Fruit fly (Drosophila melanogaster) whole organism, embryonic: Measurements from ENCODE around the gene slpr.

Experiments used
- Asciz ChIP-seq: fragments of 200-800 bp; sonication (Bioruptor generic); optimal IDR thresholded peaks from 2 replicates; lab custom pipeline; 2017; ENCODE audit warnings: missing biosample characterization, mild to moderate bottlenecking, missing genetic modification characterization, missing genetic modification reagents
- C15 ChIP-seq: fragments of 200-800 bp; sonication (Bioruptor generic); IDR thresholded peaks from 3 replicates; pipeline ENCODE4 v1.3.6; 2022; ENCODE audit warnings: missing biosample characterization, missing genetic modification characterization
- CG10565 ChIP-seq: fragments of 200-800 bp; sonication (Bioruptor generic); optimal IDR thresholded peaks from 3 replicates; lab custom pipeline; 2016; ENCODE audit warnings: missing biosample characterization, mild to moderate bottlenecking, missing genetic modification characterization
- CG11695 ChIP-seq: fragments of 200-800 bp; sonication (Bioruptor generic); IDR thresholded peaks from 3 replicates; pipeline ENCODE4 v1.3.6; 2022; ENCODE audit warnings: missing biosample characterization, missing genetic modification characterization
- CG13775 ChIP-seq: fragments of 200-800 bp; sonication (Bioruptor generic); optimal IDR thresholded peaks from 3 replicates; lab custom pipeline; 2017; ENCODE audit warnings: missing biosample characterization, mild to moderate bottlenecking, missing genetic modification characterization
- CG15011 ChIP-seq: fragments of 200-800 bp; sonication (Bioruptor generic); optimal IDR thresholded peaks from 3 replicates; lab custom pipeline; 2018; ENCODE audit warnings: missing biosample characterization, mild to moderate bottlenecking, missing genetic modification characterization
- CG15073 ChIP-seq: fragments of 200-800 bp; sonication (Bioruptor generic); optimal IDR thresholded peaks from 2 replicates; lab custom pipeline; 2016; ENCODE audit warnings: missing biosample characterization, missing genetic modification characterization
- CG15601 ChIP-seq: fragments of 200-800 bp; sonication (Bioruptor generic); optimal IDR thresholded peaks from 3 replicates; lab custom pipeline; 2019; ENCODE audit warnings: missing biosample characterization, mild to moderate bottlenecking, missing genetic modification characterization, moderate library complexity
- CG16863 ChIP-seq: fragments of 200-800 bp; sonication (Bioruptor generic); optimal IDR thresholded peaks from 3 replicates; lab custom pipeline; 2016; ENCODE audit warnings: missing biosample characterization, missing genetic modification characterization
- CG17328 ChIP-seq: fragments of 200-800 bp; sonication (Bioruptor generic); IDR thresholded peaks from 2 replicates; pipeline ENCODE4 v1.3.6; 2022; ENCODE audit warnings: missing biosample characterization, missing genetic modification characterization
- CG17361 ChIP-seq: fragments of 200-800 bp; sonication (Bioruptor generic); IDR thresholded peaks from 3 replicates; pipeline ENCODE4 v1.3.6; 2022; ENCODE audit warnings: missing biosample characterization, missing genetic modification characterization
- CG1792 ChIP-seq: fragments of 200-800 bp; sonication (Bioruptor generic); optimal IDR thresholded peaks from 2 replicates; lab custom pipeline; 2016; ENCODE audit warnings: missing biosample characterization, missing genetic modification characterization
- CG18011 ChIP-seq: fragments of 200-800 bp; sonication (Bioruptor generic); optimal IDR thresholded peaks from 2 replicates; lab custom pipeline; 2017; ENCODE audit warnings: missing biosample characterization, missing genetic modification characterization, mild to moderate bottlenecking, moderate library complexity, missing genotype
- CG2712 ChIP-seq: fragments of 200-800 bp; optimal IDR thresholded peaks from 3 replicates; lab custom pipeline; 2019; ENCODE audit warnings: missing biosample characterization, mild to moderate bottlenecking, missing genetic modification characterization, moderate library complexity
- CG34376 ChIP-seq: fragments of 200-800 bp; sonication (Bioruptor generic); optimal IDR thresholded peaks from 2 replicates; lab custom pipeline; 2018; ENCODE audit warnings: missing biosample characterization, mild to moderate bottlenecking, missing genetic modification characterization
- CG4328 ChIP-seq: fragments of 200-800 bp; sonication (Bioruptor generic); optimal IDR thresholded peaks from 3 replicates; lab custom pipeline; 2017; ENCODE audit warnings: missing biosample characterization, missing genetic modification reagents, missing genetic modification characterization
- CG43689 ChIP-seq: fragments of 200-800 bp; sonication (Bioruptor generic); IDR thresholded peaks from 2 replicates; pipeline ENCODE4 v1.3.6; 2022; ENCODE audit warnings: missing biosample characterization, missing genetic modification characterization
- CG4820 ChIP-seq: fragments of 200-800 bp; sonication (Bioruptor generic); optimal IDR thresholded peaks from 3 replicates; lab custom pipeline; 2016; ENCODE audit warnings: missing biosample characterization, missing genetic modification characterization
- CG6254 ChIP-seq: fragments of 200-800 bp; sonication (Bioruptor generic); optimal IDR thresholded peaks from 3 replicates; lab custom pipeline; 2017; ENCODE audit warnings: mild to moderate bottlenecking, missing biosample characterization, missing genetic modification reagents, missing genetic modification characterization
- CG7271 ChIP-seq: fragments of 200-800 bp; sonication (Bioruptor generic); optimal IDR thresholded peaks from 2 replicates; lab custom pipeline; 2018; ENCODE audit warnings: missing biosample characterization, mild to moderate bottlenecking, missing genetic modification characterization, moderate library complexity
- CG9437 ChIP-seq: fragments of 200-800 bp; sonication (Bioruptor generic); optimal IDR thresholded peaks from 2 replicates; lab custom pipeline; 2018; ENCODE audit warnings: missing biosample characterization, mild to moderate bottlenecking, missing genetic modification characterization
- CG9609 ChIP-seq: fragments of 200-800 bp; sonication (Bioruptor generic); optimal IDR thresholded peaks from 3 replicates; lab custom pipeline; 2016; ENCODE audit warnings: missing biosample characterization, missing genetic modification characterization
- CHES-1-like ChIP-seq: fragments of 200-800 bp; sonication (Bioruptor generic); optimal IDR thresholded peaks from 2 replicates; lab custom pipeline; 2016; ENCODE audit warnings: missing biosample characterization, missing genetic modification characterization
- CoRest ChIP-seq: fragments of 200-800 bp; sonication (Bioruptor generic); optimal IDR thresholded peaks from 3 replicates; lab custom pipeline; 2018; ENCODE audit warnings: missing biosample characterization, mild to moderate bottlenecking, missing genetic modification characterization, moderate library complexity
- D19B ChIP-seq: fragments of 200-800 bp; sonication (Bioruptor generic); optimal IDR thresholded peaks from 2 replicates; lab custom pipeline; 2017; ENCODE audit warnings: missing biosample characterization, mild to moderate bottlenecking, missing genetic modification characterization
- Dp ChIP-seq: fragments of 200-800 bp; sonication (Bioruptor generic); optimal IDR thresholded peaks from 2 replicates; lab custom pipeline; 2018; ENCODE audit warnings: missing biosample characterization, mild to moderate bottlenecking, missing genetic modification characterization, moderate library complexity
- Elba2 ChIP-seq: fragments of 200-800 bp; sonication (Bioruptor generic); optimal IDR thresholded peaks from 3 replicates; lab custom pipeline; 2016; ENCODE audit warnings: missing biosample characterization, missing genetic modification characterization
- GATAe ChIP-seq: fragments of 200-800 bp; sonication (Bioruptor generic); conservative IDR thresholded peaks from 2 replicates; pipeline ENCODE4 v1.3.6; 2022; ENCODE audit warnings: missing biosample characterization, missing genetic modification characterization
- Hand ChIP-seq: fragments of 200-800 bp; sonication (Bioruptor generic); optimal IDR thresholded peaks from 2 replicates; lab custom pipeline; 2017; ENCODE audit warnings: mild to moderate bottlenecking, missing biosample characterization, missing genetic modification reagents, missing genetic modification characterization
- Hey ChIP-seq: fragments of 200-800 bp; sonication (Bioruptor generic); optimal IDR thresholded peaks from 3 replicates; lab custom pipeline; 2018; ENCODE audit warnings: missing biosample characterization, mild to moderate bottlenecking, missing genetic modification characterization
- HmgD ChIP-seq: fragments of 200-800 bp; sonication (Bioruptor generic); optimal IDR thresholded peaks from 3 replicates; lab custom pipeline; 2016; ENCODE audit warnings: missing biosample characterization, missing genetic modification characterization
- MESR4 ChIP-seq: fragments of 200-800 bp; sonication (Bioruptor generic); optimal IDR thresholded peaks from 2 replicates; lab custom pipeline; 2018; ENCODE audit warnings: missing biosample characterization, mild to moderate bottlenecking, missing genetic modification characterization, moderate library complexity
- Nf-YC ChIP-seq: fragments of 200-800 bp; optimal IDR thresholded peaks from 3 replicates; lab custom pipeline; 2019; ENCODE audit warnings: missing biosample characterization, mild to moderate bottlenecking, missing genetic modification characterization, moderate library complexity
- Tbp ChIP-seq: fragments of >200 bp; optimal IDR thresholded peaks from 2 replicates; lab custom pipeline; 2018; ENCODE audit warnings: missing biosample characterization, missing genetic modification characterization
- YL-1 ChIP-seq: fragments of 200-800 bp; sonication (Bioruptor generic); optimal IDR thresholded peaks from 3 replicates; lab custom pipeline; 2017; ENCODE audit warnings: missing biosample characterization, mild to moderate bottlenecking, missing genetic modification characterization
- cwo ChIP-seq: fragments of 200-800 bp; sonication (Bioruptor generic); optimal IDR thresholded peaks from 3 replicates; lab custom pipeline; 2017; ENCODE audit warnings: missing biosample characterization, missing genetic modification characterization, mild to moderate bottlenecking, moderate library complexity, missing genetic modification reagents
- dan ChIP-seq: fragments of 200-800 bp; sonication (Bioruptor generic); IDR thresholded peaks from 2 replicates; pipeline ENCODE4 v1.3.6; 2022; ENCODE audit warnings: missing biosample characterization, missing genetic modification characterization
- dysf ChIP-seq: fragments of 200-800 bp; sonication (Bioruptor generic); IDR thresholded peaks from 3 replicates; pipeline ENCODE4 v1.3.6; 2022; ENCODE audit warnings: missing biosample characterization, missing genetic modification characterization
- grau ChIP-seq: fragments of 200-800 bp; optimal IDR thresholded peaks from 3 replicates; lab custom pipeline; 2019; ENCODE audit warnings: missing biosample characterization, mild to moderate bottlenecking, missing genetic modification characterization, moderate library complexity
- insv ChIP-seq, 2 experiments: fragments of 200-800 bp; sonication (Bioruptor generic); optimal IDR thresholded peaks; 3 replicates each; lab custom pipeline; 2016 to 2018; ENCODE audit warnings: missing biosample characterization in 2 of 2, missing genetic modification characterization in 2 of 2
- lmd ChIP-seq: fragments of 200-800 bp; sonication (Bioruptor generic); IDR thresholded peaks from 2 replicates; pipeline ENCODE4 v1.3.6; 2022; ENCODE audit warnings: missing biosample characterization, missing genetic modification characterization
- mld ChIP-seq: fragments of 200-800 bp; sonication (Bioruptor generic); IDR thresholded peaks from 3 replicates; pipeline ENCODE4 v1.3.6; 2022; ENCODE audit warnings: missing biosample characterization, missing genetic modification characterization; ENCODE audit not compliant: partially characterized antibody
- nerfin-1 ChIP-seq: fragments of 200-800 bp; sonication (Bioruptor generic); optimal IDR thresholded peaks from 3 replicates; lab custom pipeline; 2019; ENCODE audit warnings: missing biosample characterization, mild to moderate bottlenecking, missing genetic modification characterization, moderate library complexity
- pros ChIP-seq: fragments of 200-800 bp; sonication (Bioruptor generic); optimal IDR thresholded peaks from 3 replicates; lab custom pipeline; 2019; ENCODE audit warnings: missing biosample characterization, mild to moderate bottlenecking, missing genetic modification characterization, moderate library complexity
- seq ChIP-seq: fragments of 200-800 bp; sonication (Bioruptor generic); IDR thresholded peaks from 2 replicates; pipeline ENCODE4 v1.3.6; 2022; ENCODE audit warnings: missing biosample characterization, missing genetic modification characterization
- sob ChIP-seq: fragments of 200-800 bp; sonication (Bioruptor generic); IDR thresholded peaks from 2 replicates; pipeline ENCODE4 v1.3.6; 2022; ENCODE audit warnings: missing biosample characterization, missing genetic modification characterization
- sqz ChIP-seq: fragments of 200-800 bp; sonication (Bioruptor generic); optimal IDR thresholded peaks from 3 replicates; lab custom pipeline; 2018; ENCODE audit warnings: missing biosample characterization, mild to moderate bottlenecking, missing genetic modification characterization
- trh ChIP-seq: fragments of 200-800 bp; sonication (Bioruptor generic); optimal IDR thresholded peaks from 2 replicates; lab custom pipeline; 2016; ENCODE audit warnings: missing biosample characterization, missing genetic modification characterization
- wek ChIP-seq: fragments of 200-800 bp; sonication (Bioruptor generic); optimal IDR thresholded peaks from 3 replicates; lab custom pipeline; 2018; ENCODE audit warnings: missing biosample characterization, mild to moderate bottlenecking, missing genetic modification characterization, moderate library complexity
- yki ChIP-seq: fragments of >200 bp; optimal IDR thresholded peaks from 3 replicates; lab custom pipeline; 2018

The slpr gene

DNA sequence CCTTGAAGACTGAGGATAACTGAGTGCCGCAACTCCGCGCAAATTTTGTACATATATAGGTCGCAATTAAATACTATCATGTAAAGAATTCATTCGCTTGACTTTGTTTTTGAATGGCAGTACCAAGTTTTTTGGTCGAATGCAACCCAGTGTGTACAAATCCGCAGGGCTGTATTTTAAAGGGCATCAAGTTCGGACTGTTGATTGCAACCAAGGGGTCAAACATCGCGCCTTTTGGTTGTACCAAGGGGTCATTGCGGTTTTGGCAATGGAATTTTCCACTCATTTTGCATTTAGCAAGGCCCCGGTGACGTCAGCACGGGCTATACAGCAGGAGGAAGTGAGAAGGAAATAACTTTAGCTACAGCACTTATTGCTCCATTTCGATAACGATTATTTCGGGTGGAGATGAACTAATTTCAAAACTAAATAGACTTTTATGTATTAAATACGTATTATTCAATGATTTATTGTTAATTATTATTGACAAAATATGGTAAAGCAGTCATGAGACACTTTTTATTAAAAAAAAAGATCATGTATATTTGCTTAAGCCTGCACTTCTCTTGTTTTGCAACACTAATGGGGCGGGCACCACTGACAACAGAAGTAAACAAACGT, 45.2 kb downstream of the slpr start, which contains the start of gene CG10958 (continued):
- TF ChIP-seq CG34376 (peak; percentile 33), CG6254 (GFP tag; lab: Kevin White, UChicago) (no peak), dysf (GFP tag; lab: Robert Waterston, UW) (peak; percentile 37; the same call in 2 of the 3 replicates), CG17361 (GFP tag; lab: Robert Waterston, UW) (peak; percentile 65; the same call in 2 of the 3 replicates), Asciz (GFP tag; lab: Kevin White, UChicago) (no peak), CoRest (tag; lab: Kevin White, UChicago) (peak; percentile 37), Hand (no peak), CG10565 (no peak), CG9437 (GFP tag; lab: Kevin White, UChicago) (peak; percentile 74), nerfin-1 (peak; percentile 1), Dp (GFP tag; lab: Kevin White, UChicago) (peak; percentile 31), CG1792 (no peak), CHES-1-like (GFP tag; lab: Kevin White, UChicago) (no peak), mld (GFP tag; lab: Robert Waterston, UW) (no peak), C15 (GFP tag; lab: Robert Waterston, UW) (no peak), CG2712 (tag; lab: Kevin White, UChicago) (peak; percentile 68), yki (lab: Kevin White, UChicago) (no peak), CG13775 (GFP tag; lab: Kevin White, UChicago) (peak; percentile 73), D19B (GFP tag; lab: Kevin White, UChicago) (no peak), CG4820 (GFP tag; lab: Kevin White, UChicago) (peak; percentile 53), trh (no peak), CG15601 (peak; percentile 18), cwo (GFP tag; lab: Kevin White, UChicago) (peak; percentile 18), CG9609 (peak; percentile 4), YL-1 (GFP tag; lab: Kevin White, UChicago) (peak; percentile 58), MESR4 (GFP tag; lab: Kevin White, UChicago) (peak; percentile 68), grau (tag; lab: Kevin White, UChicago) (peak; percentile 59), pros (GFP tag; lab: Kevin White, UChicago) (no peak), CG11695 (GFP tag; lab: Robert Waterston, UW) (peak; percentile 36; the same call in 1 of the 3 replicates), CG18011 (GFP tag; lab: Kevin White, UChicago) (peak; percentile 60), CG15011 (GFP tag; lab: Kevin White, UChicago) (no peak), CG4328 (peak; percentile 5), Elba2 (no peak), wek (GFP tag; lab: Kevin White, UChicago) (no peak), Tbp (no peak), dan (no peak), GATAe (GFP tag; lab: Robert Waterston, UW) (no peak), sqz (GFP tag; lab: Kevin White, UChicago) (no peak), HmgD (GFP tag; lab: Kevin White, UChicago) (no peak), Hey (tag; lab: Kevin White, UChicago) (no peak), seq (GFP tag; lab: Robert Waterston, UW) (0 out of 2 replicates have a peak, but pooled peaks have one; percentile 31), CG16863 (peak; percentile 15), Nf-YC (tag; lab: Kevin White, UChicago) (peak; percentile 35), CG15073 (GFP tag; lab: Kevin White, UChicago) (no peak), CG43689 (no peak), lmd (GFP tag; lab: Robert Waterston, UW) (0 out of 2 replicates have a peak, but pooled peaks have one; percentile 33), insv (GFP tag; optimal IDR thresholded peaks at IDR 0.05; lab: Kevin White, UChicago) (peak in 1 of 2 experiments; percentile 42), CG17328 (GFP tag; lab: Robert Waterston, UW) (peak; percentile 55; the same call in 1 of the 2 replicates), CG7271 (tag; lab: Kevin White, UChicago) (no peak), sob (GFP tag; lab: Robert Waterston, UW) (peak; percentile 68)
